Fruit fly (Drosophila melanogaster) whole organism, prepupa: ENCODE measurements around the gene CG4572.

Experiments used
- Blimp-1 ChIP-seq: fragments of 200-800 bp; sonication (Bioruptor generic); optimal IDR thresholded peaks from 3 replicates; lab custom pipeline; 2017; ENCODE audit warnings: missing biosample characterization, missing genetic modification characterization, mild to moderate bottlenecking, moderate library complexity, missing genetic modification reagents
- CG10631 ChIP-seq: fragments of 200-800 bp; sonication (Bioruptor generic); optimal IDR thresholded peaks from 2 replicates; lab custom pipeline; 2016; ENCODE audit warnings: missing biosample characterization, missing genetic modification characterization
- CG10669 ChIP-seq: fragments of 200-800 bp; sonication (Bioruptor generic); optimal IDR thresholded peaks from 3 replicates; lab custom pipeline; 2018; ENCODE audit warnings: missing biosample characterization, mild to moderate bottlenecking, missing genetic modification characterization, moderate library complexity
- CG11294 ChIP-seq: fragments of 200-800 bp; sonication (Bioruptor generic); IDR thresholded peaks from 2 replicates; pipeline ENCODE4 v1.3.6; 2022; ENCODE audit warnings: missing biosample characterization, missing genetic modification characterization
- CG11762 ChIP-seq: fragments of 200-800 bp; sonication (Bioruptor generic); optimal IDR thresholded peaks from 3 replicates; lab custom pipeline; 2016; ENCODE audit warnings: missing biosample characterization, missing genetic modification characterization; ENCODE audit not compliant: insufficient read depth
- CG11902 ChIP-seq: fragments of 200-800 bp; sonication (Bioruptor generic); optimal IDR thresholded peaks from 3 replicates; lab custom pipeline; 2016; ENCODE audit warnings: missing biosample characterization, missing genetic modification characterization
- CG15336 ChIP-seq: fragments of 200-800 bp; sonication (Bioruptor generic); IDR thresholded peaks from 2 replicates; pipeline ENCODE4 v1.3.6; 2022; ENCODE audit warnings: missing biosample characterization, missing genetic modification characterization
- CG16779 ChIP-seq: fragments of 200-800 bp; sonication (Bioruptor generic); optimal IDR thresholded peaks from 3 replicates; lab custom pipeline; 2017; ENCODE audit warnings: missing biosample characterization, mild to moderate bottlenecking, missing genetic modification characterization
- CG31627 ChIP-seq: fragments of 200-800 bp; sonication (Bioruptor generic); optimal IDR thresholded peaks from 3 replicates; lab custom pipeline; 2016; ENCODE audit warnings: missing biosample characterization, missing genetic modification characterization
- CG32006 ChIP-seq: fragments of 200-800 bp; sonication (Bioruptor generic); optimal IDR thresholded peaks from 3 replicates; lab custom pipeline; 2017; ENCODE audit warnings: missing biosample characterization, mild to moderate bottlenecking, missing genetic modification characterization
- CG34406 ChIP-seq: fragments of 200-800 bp; sonication (Bioruptor generic); optimal IDR thresholded peaks from 3 replicates; lab custom pipeline; 2016; ENCODE audit warnings: missing biosample characterization, missing genetic modification characterization
- CG3919 ChIP-seq: fragments of 200-800 bp; sonication (Bioruptor generic); optimal IDR thresholded peaks from 3 replicates; lab custom pipeline; 2016; ENCODE audit warnings: missing biosample characterization, missing genetic modification characterization
- CG4318 ChIP-seq: fragments of 200-800 bp; sonication (Bioruptor generic); optimal IDR thresholded peaks from 3 replicates; lab custom pipeline; 2017; ENCODE audit warnings: missing biosample characterization, mild to moderate bottlenecking, missing genetic modification characterization
- CG6163 ChIP-seq: fragments of 200-800 bp; sonication (Bioruptor generic); IDR thresholded peaks from 3 replicates; pipeline ENCODE4 v1.3.6; 2022; ENCODE audit warnings: missing biosample characterization, missing genetic modification characterization
- CG6792 ChIP-seq: fragments of 200-800 bp; sonication (Bioruptor generic); optimal IDR thresholded peaks from 3 replicates; lab custom pipeline; 2016; ENCODE audit warnings: missing biosample characterization, missing genetic modification characterization
- CG6854 ChIP-seq: fragments of 200-800 bp; sonication (Bioruptor generic); optimal IDR thresholded peaks from 2 replicates; lab custom pipeline; 2017; ENCODE audit warnings: missing biosample characterization, mild to moderate bottlenecking, missing genetic modification characterization
- CG7368 ChIP-seq: fragments of 200-800 bp; sonication (Bioruptor generic); optimal IDR thresholded peaks from 3 replicates; lab custom pipeline; 2016; ENCODE audit warnings: missing biosample characterization, missing genetic modification characterization
- CG8119 ChIP-seq: fragments of 200-800 bp; sonication (Bioruptor generic); IDR thresholded peaks from 3 replicates; pipeline ENCODE4 v1.3.6; 2022; ENCODE audit warnings: missing biosample characterization, missing genetic modification characterization
- CG8632 ChIP-seq: fragments of 200-800 bp; sonication (Bioruptor generic); optimal IDR thresholded peaks from 3 replicates; lab custom pipeline; 2016; ENCODE audit warnings: missing biosample characterization, missing genetic modification characterization
- CG9139 ChIP-seq: fragments of 200-800 bp; sonication (Bioruptor generic); optimal IDR thresholded peaks from 3 replicates; lab custom pipeline; 2017; ENCODE audit warnings: missing biosample characterization, mild to moderate bottlenecking, missing genetic modification characterization
- Eip75B ChIP-seq: fragments of 200-800 bp; sonication (Bioruptor generic); optimal IDR thresholded peaks from 3 replicates; lab custom pipeline; 2016; ENCODE audit warnings: missing biosample characterization, missing genetic modification characterization
- Eip93F ChIP-seq: fragments of 200-800 bp; sonication (Bioruptor generic); optimal IDR thresholded peaks from 2 replicates; lab custom pipeline; 2016; ENCODE audit warnings: missing biosample characterization, mild to moderate bottlenecking, missing genetic modification characterization
- Ets21C ChIP-seq: fragments of 200-800 bp; sonication (Bioruptor generic); optimal IDR thresholded peaks from 3 replicates; lab custom pipeline; 2016; ENCODE audit warnings: missing biosample characterization, missing genetic modification characterization
- Ets96B ChIP-seq: fragments of 200-800 bp; optimal IDR thresholded peaks from 2 replicates; lab custom pipeline; 2019; ENCODE audit warnings: missing biosample characterization, mild to moderate bottlenecking, missing genetic modification characterization, moderate library complexity
- Gug ChIP-seq: fragments of 200-800 bp; sonication (Bioruptor generic); IDR thresholded peaks from 2 replicates; pipeline ENCODE4 v1.3.6; 2022; ENCODE audit warnings: missing biosample characterization, missing genetic modification characterization
- Hr38 ChIP-seq: sonication (Bioruptor generic); optimal IDR thresholded peaks from 2 replicates; lab custom pipeline; 2016; ENCODE audit warnings: missing biosample characterization, missing genetic modification characterization
- Hr39 ChIP-seq: fragments of 200-800 bp; sonication (Bioruptor generic); optimal IDR thresholded peaks from 2 replicates; lab custom pipeline; 2016; ENCODE audit warnings: missing biosample characterization, missing genetic modification characterization
- Lpt ChIP-seq: fragments of 200-800 bp; sonication (Bioruptor generic); optimal IDR thresholded peaks from 3 replicates; lab custom pipeline; 2016; ENCODE audit warnings: missing biosample characterization, missing genetic modification characterization
- Met ChIP-seq: fragments of 200-800 bp; sonication (Bioruptor generic); optimal IDR thresholded peaks from 3 replicates; lab custom pipeline; 2016; ENCODE audit warnings: missing biosample characterization, missing genetic modification characterization
- Smox ChIP-seq: fragments of 200-800 bp; sonication (Bioruptor generic); optimal IDR thresholded peaks from 3 replicates; lab custom pipeline; 2016; ENCODE audit warnings: missing biosample characterization, missing genetic modification characterization
- Sox14 ChIP-seq: fragments of 200-800 bp; sonication (Bioruptor generic); optimal IDR thresholded peaks from 3 replicates; lab custom pipeline; 2016; ENCODE audit warnings: missing biosample characterization, missing genetic modification characterization
- Sox15 ChIP-seq: fragments of 200-800 bp; sonication (Bioruptor generic); optimal IDR thresholded peaks from 3 replicates; lab custom pipeline; 2016; ENCODE audit warnings: missing biosample characterization, missing genetic modification characterization
- achi ChIP-seq: fragments of 200-800 bp; sonication (Bioruptor generic); optimal IDR thresholded peaks from 3 replicates; lab custom pipeline; 2016; ENCODE audit warnings: missing biosample characterization, missing genetic modification characterization
- acj6 ChIP-seq: fragments of 200-800 bp; sonication (Bioruptor generic); optimal IDR thresholded peaks from 3 replicates; lab custom pipeline; 2016; ENCODE audit warnings: missing biosample characterization, missing genetic modification characterization
- dsx ChIP-seq: fragments of 200-800 bp; optimal IDR thresholded peaks from 3 replicates; lab custom pipeline; 2019; ENCODE audit warnings: missing biosample characterization, mild to moderate bottlenecking, missing genetic modification characterization, moderate library complexity; ENCODE audit not compliant: poor library complexity, severe bottlenecking
- esn ChIP-seq: fragments of 200-800 bp; sonication (Bioruptor generic); optimal IDR thresholded peaks from 2 replicates; lab custom pipeline; 2016; ENCODE audit warnings: missing biosample characterization, mild to moderate bottlenecking, missing genetic modification characterization, moderate library complexity
- fd59A ChIP-seq: fragments of 200-800 bp; sonication (Bioruptor generic); optimal IDR thresholded peaks from 2 replicates; lab custom pipeline; 2017; ENCODE audit warnings: missing biosample characterization, mild to moderate bottlenecking, missing genetic modification characterization, missing genetic modification reagents
- fd85E ChIP-seq: fragments of 200-800 bp; sonication (Bioruptor generic); optimal IDR thresholded peaks from 3 replicates; lab custom pipeline; 2016; ENCODE audit warnings: missing biosample characterization, missing genetic modification characterization
- fkh ChIP-seq: fragments of 200-800 bp; sonication (Bioruptor generic); optimal IDR thresholded peaks from 3 replicates; lab custom pipeline; 2017; ENCODE audit warnings: missing biosample characterization, mild to moderate bottlenecking, missing genetic modification characterization, moderate library complexity
- lz ChIP-seq: fragments of 200-800 bp; sonication (Bioruptor generic); optimal IDR thresholded peaks from 3 replicates; lab custom pipeline; 2016; ENCODE audit warnings: missing biosample characterization, missing genetic modification characterization
- pdm3 ChIP-seq: fragments of 200-800 bp; sonication (Bioruptor generic); optimal IDR thresholded peaks from 3 replicates; lab custom pipeline; 2016; ENCODE audit warnings: missing biosample characterization, missing genetic modification characterization
- salr ChIP-seq, 2 experiments: fragments of 200-800 bp; sonication (Bioruptor generic); optimal IDR thresholded peaks; 3 replicates each; lab custom pipeline; 2016 to 2018; ENCODE audit warnings: missing biosample characterization in 2 of 2, missing genetic modification characterization in 2 of 2, mild to moderate bottlenecking in 1 of 2
- spab ChIP-seq: fragments of 200-800 bp; sonication (Bioruptor generic); optimal IDR thresholded peaks from 2 replicates; lab custom pipeline; 2017; ENCODE audit warnings: missing biosample characterization, mild to moderate bottlenecking, missing genetic modification characterization, missing genetic modification reagents
- ss ChIP-seq, 2 experiments: fragments of 200-800 bp; sonication (Bioruptor generic); optimal IDR thresholded peaks; 2 replicates in 1 of 2; 3 replicates in 1 of 2; lab custom pipeline; 2017 to 2018; ENCODE audit warnings: mild to moderate bottlenecking in 2 of 2, missing biosample characterization in 2 of 2, missing genetic modification characterization in 2 of 2, moderate library complexity in 1 of 2
- topi ChIP-seq: fragments of 200-800 bp; sonication (Bioruptor generic); optimal IDR thresholded peaks from 3 replicates; lab custom pipeline; 2016; ENCODE audit warnings: missing biosample characterization, missing genetic modification characterization
- vri ChIP-seq: fragments of 200-800 bp; sonication (Bioruptor generic); optimal IDR thresholded peaks from 3 replicates; lab custom pipeline; 2016; ENCODE audit warnings: missing biosample characterization, mild to moderate bottlenecking, missing genetic modification characterization

CG4572 gene

DNA sequence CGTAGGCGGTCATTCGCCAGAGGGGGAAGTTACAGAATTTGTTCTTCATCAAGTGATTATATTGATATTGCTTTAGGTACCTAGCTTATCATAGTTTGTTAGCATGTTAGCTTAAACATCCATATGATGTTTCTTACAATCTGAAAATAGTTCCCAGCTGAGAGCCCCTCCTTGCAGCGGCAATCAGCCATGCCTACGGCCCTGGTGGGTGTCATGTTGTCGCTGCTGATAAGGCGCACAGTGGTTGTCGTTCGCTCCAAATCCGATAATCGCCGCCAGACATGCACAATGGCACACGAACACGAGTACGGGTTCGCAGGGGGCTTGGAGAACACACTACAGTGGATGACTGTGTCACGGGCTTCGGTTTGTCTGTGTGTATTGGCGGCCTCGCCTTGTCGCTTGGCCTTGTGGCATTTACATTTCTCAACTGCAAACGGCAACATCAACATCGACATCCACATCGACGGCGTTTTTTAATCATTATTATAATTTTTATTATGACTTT, 41.8 kb upstream of the CG4572 start (continued):
- TF ChIP-seq Eip93F (peak; percentile 66), esn (GFP tag; lab: Kevin White, UChicago) (peak; percentile 93), Sox15 (peak; percentile 89), Ets96B (tag; lab: Kevin White, UChicago) (peak; percentile 80), fd85E (GFP tag; lab: Kevin White, UChicago) (no peak), CG32006 (GFP tag; lab: Kevin White, UChicago) (peak; percentile 86), dsx (GFP tag; lab: Kevin White, UChicago) (peak; percentile 64), fkh (GFP tag; lab: Kevin White, UChicago) (peak; percentile 61), fd59A (GFP tag; lab: Kevin White, UChicago) (peak; percentile 85), CG6854 (GFP tag; lab: Kevin White, UChicago) (peak; percentile 53), acj6 (peak; percentile 89), spab (GFP tag; lab: Kevin White, UChicago) (peak; percentile 86), topi (GFP tag; lab: Kevin White, UChicago) (peak; percentile 84), achi (GFP tag; lab: Kevin White, UChicago) (peak; percentile 87)

DNA sequence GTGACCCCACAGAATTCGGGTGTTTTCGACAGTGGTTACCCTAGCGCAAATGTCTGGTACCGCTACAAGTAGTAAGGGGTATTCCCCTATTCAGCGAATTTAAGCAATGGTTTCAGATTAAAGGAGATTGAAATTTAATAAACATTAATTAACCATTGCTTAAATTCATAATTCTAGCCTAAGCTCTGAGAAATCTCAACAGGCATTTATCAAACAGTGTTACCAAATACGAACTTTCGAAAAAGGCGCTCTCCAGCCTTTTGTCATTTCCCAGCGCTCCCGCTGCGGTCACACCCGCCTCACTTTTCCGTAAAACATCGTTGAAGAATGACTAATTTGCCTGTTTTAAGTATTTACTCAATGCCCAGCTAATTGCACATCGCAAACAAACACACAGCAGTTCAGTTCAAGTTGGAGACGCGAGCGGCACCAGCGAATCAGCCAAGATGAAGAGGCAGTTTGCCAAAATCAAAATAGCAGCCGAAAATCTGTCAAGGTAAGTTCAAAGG, 40.7 kb upstream of the CG4572 start, which contains the start of the genes Surf6 and RhoGAP92B:
Surf6 (minus strand) TSS at position 4 of the 509 bp plus-strand sequence.
RhoGAP92B (plus strand) TSS at position 300 of the 509 bp plus-strand sequence.
- TF ChIP-seq CG8632 (GFP tag; lab: Kevin White, UChicago) (no peak), CG8119 (GFP tag; lab: Robert Waterston, UW) (peak; percentile 23; the same call in 1 of the 3 replicates), Eip75B (GFP tag; lab: Kevin White, UChicago) (peak; percentile 73), Ets21C (GFP tag; lab: Kevin White, UChicago) (peak; percentile 46), Blimp-1 (GFP tag; lab: Kevin White, UChicago) (no peak), CG11902 (GFP tag; lab: Kevin White, UChicago) (peak; percentile 19), Eip93F (no peak), esn (GFP tag; lab: Kevin White, UChicago) (peak; percentile 50), CG9139 (GFP tag; lab: Kevin White, UChicago) (peak; percentile 44), CG6854 (GFP tag; lab: Kevin White, UChicago) (peak; percentile 77), CG6163 (peak; percentile 50; the same call in 2 of the 3 replicates), salr (GFP tag; optimal IDR thresholded peaks at IDR 0.05; lab: Kevin White, UChicago) (no peak), CG11762 (no peak), fd59A (GFP tag; lab: Kevin White, UChicago) (no peak), CG31627 (GFP tag; lab: Kevin White, UChicago) (peak; percentile 66), Met (GFP tag; lab: Kevin White, UChicago) (peak; percentile 68), achi (GFP tag; lab: Kevin White, UChicago) (peak; percentile 62), CG34406 (peak; percentile 35), Hr38 (GFP tag; lab: Kevin White, UChicago) (no peak), Sox15 (peak; percentile 27), CG10631 (GFP tag; lab: Kevin White, UChicago) (no peak), acj6 (peak; percentile 42), CG15336 (0 out of 2 replicates have a peak, but pooled peaks have one; percentile 36), lz (GFP tag; lab: Kevin White, UChicago) (peak; percentile 68), ss (GFP tag; optimal IDR thresholded peaks at IDR 0.05; lab: Kevin White, UChicago) (peak; percentile 40 to 62), pdm3 (no peak), CG7368 (GFP tag; lab: Kevin White, UChicago) (peak; percentile 6), CG16779 (tag; lab: Kevin White, UChicago) (peak; percentile 49), fkh (GFP tag; lab: Kevin White, UChicago) (peak; percentile 60), CG3919 (GFP tag; lab: Kevin White, UChicago) (peak; percentile 62), Lpt (GFP tag; lab: Kevin White, UChicago) (no peak), CG4318 (GFP tag; lab: Kevin White, UChicago) (no peak), topi (GFP tag; lab: Kevin White, UChicago) (peak; percentile 67), Sox14 (GFP tag; lab: Kevin White, UChicago) (peak; percentile 76), vri (peak; percentile 66), Hr39 (peak; percentile 71), CG11294 (GFP tag; lab: Robert Waterston, UW) (no peak), CG10669 (GFP tag; lab: Kevin White, UChicago) (peak; percentile 13), Smox (no peak), Gug (GFP tag; lab: Robert Waterston, UW) (0 out of 2 replicates have a peak, but pooled peaks have one; percentile 22), CG6792 (GFP tag; lab: Kevin White, UChicago) (peak; percentile 47), fd85E (GFP tag; lab: Kevin White, UChicago) (peak; percentile 29)
